Worm (Caenorhabditis elegans): ENCODE measurements around the gene T04A8.13.

ce11 chrIII:4735443-4735842 lies 28.7 kb downstream of the T04A8.13 start, which contains the start of gene F17C8.7:
- TF ChIP-seq fkh-10 (GFP tag; optimal IDR thresholded peaks at IDR 0.05) (no peak), fkh-6 (tag; optimal IDR thresholded peaks at IDR 0.05) (no peak), che-1 (tag; optimal IDR thresholded peaks at IDR 0.05) (no peak), pqm-1 (tag; optimal IDR thresholded peaks at IDR 0.05) (no peak), hlh-8 (tag; optimal IDR thresholded peaks at IDR 0.05) (no peak), hlh-30 (tag; optimal IDR thresholded peaks at IDR 0.05; ENCODE audit: insufficient read depth) (no peak), unc-42 (tag; optimal IDR thresholded peaks at IDR 0.05) (no peak), tbx-2 (tag; optimal IDR thresholded peaks at IDR 0.05) (no peak), ceh-14 (tag; optimal IDR thresholded peaks at IDR 0.05) (no peak), dve-1 (tag; optimal IDR thresholded peaks at IDR 0.05) (no peak), dmd-4 (tag; optimal IDR thresholded peaks at IDR 0.05; ENCODE audit: borderline replicate concordance) (no peak), Y22D7AL.16 (tag; optimal IDR thresholded peaks at IDR 0.05) (no peak), mec-3 (tag; optimal IDR thresholded peaks at IDR 0.05; ENCODE audit: borderline replicate concordance) (no peak)

Measured in whole organism, late embryonic.